Fruit fly (Drosophila melanogaster): Measurements from ENCODE around the gene CG33648.

CG33648 gene

DNA sequence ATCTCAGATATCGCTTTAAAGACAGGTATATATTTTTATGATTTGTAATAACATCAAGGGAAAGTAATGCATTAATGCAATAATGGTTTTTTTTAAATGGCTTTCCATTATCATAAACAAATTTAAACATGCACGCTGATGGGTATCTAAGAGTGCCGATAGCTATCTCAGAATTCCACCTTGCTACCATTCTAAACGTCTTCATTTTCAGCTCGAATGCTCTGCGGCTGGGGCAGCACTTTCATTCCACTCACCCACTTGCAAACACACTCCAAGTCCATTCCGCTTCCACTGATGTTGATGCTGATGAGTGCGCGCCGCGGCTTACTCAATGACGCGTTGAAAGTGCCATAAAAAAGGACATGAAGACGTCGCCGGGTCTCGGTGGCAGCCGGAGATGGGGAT lies 40.2 kb upstream of the CG33648 start (continued):
- TF ChIP-seq chif (GFP tag; optimal IDR thresholded peaks at IDR 0.05) (peak in 1 of 2 experiments; percentile 11), D19B (GFP tag; optimal IDR thresholded peaks at IDR 0.05) (peak; percentile 82), pb (GFP tag; optimal IDR thresholded peaks at IDR 0.05) (no peak), z (GFP tag; IDR thresholded peaks at IDR 0.05) (peak; percentile 76; the same call in 2 of the 3 replicates), abd-A (tag; optimal IDR thresholded peaks at IDR 0.05) (peak; percentile 85), CG5953 (GFP tag; IDR thresholded peaks at IDR 0.05) (no peak), pan (optimal IDR thresholded peaks at IDR 0.05) (no peak), pan (GFP tag; optimal IDR thresholded peaks at IDR 0.05 in 1 of 2, IDR thresholded peaks at IDR 0.05 in 1 of 2) (peak in 1 of 2 experiments; percentile 60), row (GFP tag; IDR thresholded peaks at IDR 0.05) (peak; percentile 60; the same call in 2 of the 3 replicates), CG14710 (tag; optimal IDR thresholded peaks at IDR 0.05) (peak; percentile 7), dmrt11E (tag; optimal IDR thresholded peaks at IDR 0.05) (peak; percentile 63), gfzf (GFP tag; optimal IDR thresholded peaks at IDR 0.05) (no peak), Dfd (GFP tag; optimal IDR thresholded peaks at IDR 0.05) (no peak), danr (GFP tag; IDR thresholded peaks at IDR 0.05) (no peak), pros (GFP tag; optimal IDR thresholded peaks at IDR 0.05) (no peak), CG4854 (GFP tag; optimal IDR thresholded peaks at IDR 0.05) (no peak), CG10431 (GFP tag; optimal IDR thresholded peaks at IDR 0.05) (no peak), nmo (GFP tag; optimal IDR thresholded peaks at IDR 0.05) (no peak), CG18262 (tag; optimal IDR thresholded peaks at IDR 0.05) (peak; percentile 44), gem (tag; optimal IDR thresholded peaks at IDR 0.05) (peak; percentile 34), CG7556 (GFP tag; optimal IDR thresholded peaks at IDR 0.05) (peak; percentile 3), slp2 (GFP tag; optimal IDR thresholded peaks at IDR 0.05) (no peak), CG6765 (GFP tag; optimal IDR thresholded peaks at IDR 0.05) (no peak), nerfin-1 (tag; optimal IDR thresholded peaks at IDR 0.05) (no peak), CG3163 (GFP tag; optimal IDR thresholded peaks at IDR 0.05) (no peak), Oli (tag; optimal IDR thresholded peaks at IDR 0.05) (peak; percentile 14), CG2199 (GFP tag; IDR thresholded peaks at IDR 0.05) (0 out of 3 replicates have a peak, but pooled peaks have one; percentile 4), Bteb2 (GFP tag; optimal IDR thresholded peaks at IDR 0.05) (no peak), phol (tag; optimal IDR thresholded peaks at IDR 0.05) (peak; percentile 14), CG2678 (tag; optimal IDR thresholded peaks at IDR 0.05) (peak; percentile 3), Asciz (GFP tag; optimal IDR thresholded peaks at IDR 0.05) (no peak), Rx (GFP tag; IDR thresholded peaks at IDR 0.05) (no peak), CG2712 (tag; optimal IDR thresholded peaks at IDR 0.05) (peak; percentile 23), Ssrp (tag; optimal IDR thresholded peaks at IDR 0.05) (no peak)

DNA sequence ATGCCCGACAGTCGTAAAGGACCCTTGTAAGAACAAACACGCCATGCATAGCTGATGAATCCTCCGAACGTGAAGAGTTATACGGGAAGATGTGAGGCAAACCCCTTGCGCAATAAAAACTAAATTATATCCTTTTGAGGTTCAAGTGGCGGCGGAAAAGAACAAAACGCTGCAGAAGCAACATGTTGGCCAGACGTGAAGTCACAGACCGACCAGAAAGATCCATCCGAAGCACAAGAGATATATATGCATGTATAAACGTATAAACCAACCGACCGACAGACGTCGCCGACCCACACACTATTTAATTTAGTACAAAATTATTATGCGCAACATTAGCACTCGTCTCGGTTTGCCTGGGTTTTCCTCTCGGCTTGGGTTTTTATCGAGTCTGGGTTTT lies 39.2 kb upstream of the CG33648 start:
- TF ChIP-seq abd-A (tag; optimal IDR thresholded peaks at IDR 0.05) = peak; percentile 46
- no peak for TF ChIP-seq Rx (GFP tag; IDR thresholded peaks at IDR 0.05)
- TF ChIP-seq sens (GFP tag) = peak; percentile 21
- peak in 1 of 2 experiments; percentile 81 for TF ChIP-seq tll (GFP tag; optimal IDR thresholded peaks at IDR 0.05)
- TF ChIP-seq lbe (GFP tag; optimal IDR thresholded peaks at IDR 0.05) = no peak
- TF ChIP-seq gsb (GFP tag; IDR thresholded peaks at IDR 0.05) = no peak
- TF ChIP-seq ATbp (GFP tag; optimal IDR thresholded peaks at IDR 0.05) = no peak
- TF ChIP-seq run (tag; optimal IDR thresholded peaks at IDR 0.05) = no peak
- TF ChIP-seq CG2199 (GFP tag; IDR thresholded peaks at IDR 0.05) = 0 out of 3 replicates have a peak, but pooled peaks have one; percentile 50
- peak; percentile 37 for TF ChIP-seq scrt (GFP tag; optimal IDR thresholded peaks at IDR 0.05)
- TF ChIP-seq CG31441 (GFP tag; IDR thresholded peaks at IDR 0.05) = no peak
- TF ChIP-seq HHEX (GFP tag; optimal IDR thresholded peaks at IDR 0.05) = no peak
- TF ChIP-seq twi (tag; optimal IDR thresholded peaks at IDR 0.05) = peak; percentile 93
- no peak for TF ChIP-seq Blimp-1 (GFP tag; optimal IDR thresholded peaks at IDR 0.05)
- no peak for TF ChIP-seq CG3726 (GFP tag; IDR thresholded peaks at IDR 0.05)
- TF ChIP-seq CG13894 (tag; optimal IDR thresholded peaks at IDR 0.05) = peak; percentile 21
- TF ChIP-seq CG10565 (GFP tag; optimal IDR thresholded peaks at IDR 0.05) = no peak
- no peak for TF ChIP-seq Stat92E (GFP tag; optimal IDR thresholded peaks at IDR 0.05)
- no peak for TF ChIP-seq vvl (GFP tag; IDR thresholded peaks at IDR 0.05)
- no peak for TF ChIP-seq CG17328 (GFP tag; IDR thresholded peaks at IDR 0.05)

Measured in whole organism, embryonic.